Worm (Caenorhabditis elegans) whole organism, L3 larva: ENCODE data around the gene R07C12.1.

ENCODE experiments used
- R02D3.7 ChIP-seq: fragments of 150-350 bp; optimal IDR thresholded peaks from 2 replicates; lab custom pipeline; 2014; ENCODE audit warnings: missing biosample characterization, missing genetic modification characterization
- ZK546.5 ChIP-seq: sonication (generic microtip); optimal IDR thresholded peaks from 2 replicates; lab custom pipeline; 2017; ENCODE audit warnings: missing biosample characterization, missing genetic modification characterization
- aly-2 ChIP-seq: fragments of 150-350 bp; optimal IDR thresholded peaks from 2 replicates; lab custom pipeline; 2014; ENCODE audit warnings: missing biosample characterization, missing genetic modification characterization
- ama-1 ChIP-seq: fragments of 150-350 bp; optimal IDR thresholded peaks from 2 replicates; lab custom pipeline; 2018
- ceh-16 ChIP-seq: sonication (generic microtip); optimal IDR thresholded peaks from 2 replicates; lab custom pipeline; 2017; ENCODE audit warnings: missing biosample characterization, missing genetic modification characterization
- ceh-9 ChIP-seq: sonication (generic microtip); optimal IDR thresholded peaks from 2 replicates; lab custom pipeline; 2018; ENCODE audit warnings: missing biosample characterization, missing genetic modification characterization
- egl-27 ChIP-seq: sonication (generic microtip); optimal IDR thresholded peaks from 4 replicates; lab custom pipeline; 2017; ENCODE audit warnings: missing biosample characterization, missing genetic modification reagents, missing genetic modification characterization
- egl-5 ChIP-seq: fragments of 150-350 bp; optimal IDR thresholded peaks from 2 replicates; lab custom pipeline; 2017; ENCODE audit warnings: missing biosample characterization, missing genetic modification reagents, missing genetic modification characterization, inconsistent platforms
- elt-1 ChIP-seq: fragments of 150-350 bp; optimal IDR thresholded peaks from 2 replicates; lab custom pipeline; 2014; ENCODE audit warnings: missing biosample characterization, missing genetic modification characterization
- elt-2 ChIP-seq: sonication (generic microtip); optimal IDR thresholded peaks from 2 replicates; lab custom pipeline; 2016; ENCODE audit warnings: missing genetic modification reagents, mild to moderate bottlenecking, missing genetic modification characterization, missing compliant biosample characterization
- eor-1 ChIP-seq, 2 experiments: fragments of 150-350 bp; optimal IDR thresholded peaks; 2 replicates each; lab custom pipeline; 2014 to 2018; ENCODE audit warnings: missing biosample characterization in 2 of 2, missing genetic modification characterization in 2 of 2
- fkh-2 ChIP-seq: fragments of 150-350 bp; optimal IDR thresholded peaks from 2 replicates; lab custom pipeline; 2014; ENCODE audit warnings: missing biosample characterization, missing genetic modification reagents, missing genetic modification characterization
- fos-1 ChIP-seq: fragments of 150-350 bp; optimal IDR thresholded peaks from 2 replicates; lab custom pipeline; 2014; ENCODE audit warnings: missing biosample characterization, missing genetic modification characterization
- hmg-11 ChIP-seq: sonication (generic microtip); optimal IDR thresholded peaks from 2 replicates; lab custom pipeline; 2016; ENCODE audit warnings: missing genetic modification characterization, missing compliant biosample characterization
- jun-1 ChIP-seq: fragments of 150-350 bp; optimal IDR thresholded peaks from 2 replicates; lab custom pipeline; 2014; ENCODE audit warnings: missing biosample characterization, missing genetic modification reagents, missing genetic modification characterization
- lin-15B ChIP-seq: fragments of 150-350 bp; optimal IDR thresholded peaks from 2 replicates; lab custom pipeline; 2014; ENCODE audit warnings: missing biosample characterization, missing genetic modification characterization
- lin-39 ChIP-seq: fragments of 150-350 bp; optimal IDR thresholded peaks from 2 replicates; lab custom pipeline; 2018; ENCODE audit warnings: missing biosample characterization, missing genetic modification reagents, missing genetic modification characterization
- lsy-12 ChIP-seq: sonication (generic microtip); optimal IDR thresholded peaks from 2 replicates; lab custom pipeline; 2016; ENCODE audit warnings: mild to moderate bottlenecking, missing genetic modification characterization, missing compliant biosample characterization
- mdl-1 ChIP-seq: fragments of 150-350 bp; optimal IDR thresholded peaks from 2 replicates; lab custom pipeline; 2014; ENCODE audit warnings: missing biosample characterization, missing genetic modification characterization
- mml-1 ChIP-seq: fragments of 150-350 bp; sonication (generic microtip); optimal IDR thresholded peaks from 3 replicates; lab custom pipeline; 2014; ENCODE audit warnings: missing biosample characterization, missing genetic modification characterization
- nhr-25 ChIP-seq: sonication (generic microtip); optimal IDR thresholded peaks from 2 replicates; lab custom pipeline; 2017; ENCODE audit warnings: missing biosample characterization, missing genetic modification characterization
- nhr-28 ChIP-seq: fragments of 150-350 bp; optimal IDR thresholded peaks from 2 replicates; lab custom pipeline; 2014; ENCODE audit warnings: missing biosample characterization, missing genetic modification characterization
- nhr-43 ChIP-seq: sonication (generic microtip); optimal IDR thresholded peaks from 2 replicates; lab custom pipeline; 2016; ENCODE audit warnings: mild to moderate bottlenecking, missing genetic modification characterization, missing compliant biosample characterization; ENCODE audit not compliant: poor library complexity, severe bottlenecking
- nhr-67 ChIP-seq: fragments of 150-350 bp; optimal IDR thresholded peaks from 2 replicates; lab custom pipeline; 2014; ENCODE audit warnings: missing biosample characterization, missing genetic modification characterization
- pha-4 ChIP-seq: fragments of 150-350 bp; optimal IDR thresholded peaks from 2 replicates; lab custom pipeline; 2014; ENCODE audit warnings: missing biosample characterization, missing genetic modification reagents, missing genetic modification characterization
- pqm-1 ChIP-seq: fragments of 150-350 bp; optimal IDR thresholded peaks from 2 replicates; lab custom pipeline; 2017; ENCODE audit warnings: missing biosample characterization, missing genetic modification characterization, inconsistent platforms
- sea-2 ChIP-seq: fragments of 150-350 bp; sonication (generic microtip); optimal IDR thresholded peaks from 4 replicates; lab custom pipeline; 2014; ENCODE audit warnings: missing biosample characterization, missing genetic modification reagents, missing genetic modification characterization
- snpc-4 ChIP-seq: fragments of 150-350 bp; optimal IDR thresholded peaks from 2 replicates; lab custom pipeline; 2014; ENCODE audit warnings: missing biosample characterization, missing genetic modification characterization
- tbx-2 ChIP-seq: sonication (generic microtip); optimal IDR thresholded peaks from 2 replicates; lab custom pipeline; 2016; ENCODE audit warnings: mild to moderate bottlenecking, missing genetic modification characterization, missing compliant biosample characterization
- unc-62 ChIP-seq: fragments of 150-350 bp; sonication (generic microtip); optimal IDR thresholded peaks from 4 replicates; lab custom pipeline; 2014; ENCODE audit warnings: missing biosample characterization, missing genetic modification reagents, missing genetic modification characterization
- ztf-11 ChIP-seq: fragments of 150-350 bp; optimal IDR thresholded peaks from 2 replicates; lab custom pipeline; 2014; ENCODE audit warnings: missing biosample characterization, missing genetic modification characterization
- ztf-4 ChIP-seq: fragments of 150-350 bp; optimal IDR thresholded peaks from 2 replicates; lab custom pipeline; 2014; ENCODE audit warnings: missing biosample characterization, missing genetic modification characterization

R07C12.1 gene

DNA sequence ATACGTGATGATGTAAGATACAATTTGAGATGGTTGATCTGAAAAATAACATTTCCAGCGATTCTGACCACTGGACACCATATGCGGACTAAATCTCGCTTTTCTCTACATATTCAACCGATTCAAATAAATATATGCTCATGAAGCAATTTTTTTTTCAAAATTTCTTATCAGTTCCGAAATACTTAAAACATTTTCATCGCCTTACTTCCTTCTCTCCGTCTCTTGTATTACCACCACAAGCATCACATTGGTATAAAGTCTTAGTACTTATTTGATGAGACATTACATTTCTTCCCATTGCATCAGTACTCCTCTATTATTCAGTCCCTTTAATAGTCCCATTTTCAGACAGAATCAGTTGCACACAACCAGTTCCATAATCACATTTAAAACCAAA lies 2.4 kb downstream of the R07C12.1 start, which contains the start of gene K08D10.14:
Gene K08D10.14 (plus strand): TSS at position 301 of the 400 bp plus-strand sequence.
- TF ChIP-seq nhr-25 (tag; lab: Kevin White, UChicago) (no peak), egl-27 (tag; lab: Kevin White, UChicago) (no peak), elt-2 (peak; percentile 51)

DNA sequence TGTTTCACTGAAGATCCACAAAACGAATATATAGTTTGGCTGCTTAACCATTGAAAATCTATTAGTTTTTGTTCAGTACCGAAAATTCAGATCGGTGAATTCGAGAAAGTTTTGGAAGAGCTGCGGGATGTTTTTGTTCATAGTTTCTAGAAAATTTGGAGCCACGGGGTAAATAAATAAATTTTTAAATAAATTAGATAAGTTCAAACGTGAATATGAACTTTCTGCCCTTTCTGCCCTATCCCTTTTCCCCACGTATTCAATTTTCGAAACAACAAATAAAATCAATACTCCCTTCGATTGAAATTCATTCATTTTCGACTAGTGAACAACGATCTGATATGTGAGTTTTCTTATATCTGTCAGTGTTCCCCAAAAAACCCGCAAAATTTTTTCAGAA lies 9.9 kb downstream of the R07C12.1 start, which contains the start of gene scrm-5:
Gene scrm-5 (plus strand): TSS at position 301 of the 400 bp plus-strand sequence.
- no peak for TF ChIP-seq nhr-28 (tag; lab: Kevin White, UChicago)
- no peak for TF ChIP-seq snpc-4
- TF ChIP-seq lsy-12: no peak
- TF ChIP-seq fkh-2: no peak
- no peak for TF ChIP-seq ZK546.5
- no peak for TF ChIP-seq pqm-1
- TF ChIP-seq aly-2: no peak
- TF ChIP-seq R02D3.7 (tag; lab: Kevin White, UChicago): no peak
- no peak for TF ChIP-seq elt-1 (tag; lab: Kevin White, UChicago)
- no peak for TF ChIP-seq ceh-16
- TF ChIP-seq eor-1 (tag; optimal IDR thresholded peaks at IDR 0.05; lab: Kevin White, UChicago): no peak
- TF ChIP-seq ceh-9 (tag; lab: Kevin White, UChicago): no peak
- no peak for TF ChIP-seq unc-62 (GFP tag; lab: Kevin White, UChicago)
- TF ChIP-seq nhr-25 (tag; lab: Kevin White, UChicago): no peak
- no peak for TF ChIP-seq egl-5 (tag; lab: Kevin White, UChicago)
- no peak for TF ChIP-seq jun-1 (tag; lab: Kevin White, UChicago)
- TF ChIP-seq nhr-43 (tag; lab: Kevin White, UChicago): no peak

DNA sequence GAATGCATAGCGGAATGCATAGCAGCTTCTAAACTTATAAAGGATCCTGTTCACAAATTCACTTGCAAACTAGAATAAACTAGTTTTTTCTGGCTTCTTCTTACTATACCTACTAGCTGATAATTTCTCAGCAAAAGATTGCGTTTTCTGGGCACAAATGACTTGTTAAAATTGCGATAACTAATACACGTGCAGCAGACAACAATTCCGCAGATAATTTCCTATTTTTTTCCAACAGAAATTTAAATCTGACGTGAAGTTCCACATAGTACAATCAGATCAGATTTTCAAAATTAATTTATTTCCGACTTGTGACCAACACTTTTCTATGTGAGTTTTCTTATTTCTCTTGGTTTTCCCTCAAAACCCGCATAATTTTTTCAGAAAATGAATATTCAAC lies 12.1 kb downstream of the R07C12.1 start, which contains the start of gene scrm-8:
Gene scrm-8 (plus strand): TSS at position 301 of the 400 bp plus-strand sequence.
- TF ChIP-seq ceh-9 (tag; lab: Kevin White, UChicago): no peak

DNA sequence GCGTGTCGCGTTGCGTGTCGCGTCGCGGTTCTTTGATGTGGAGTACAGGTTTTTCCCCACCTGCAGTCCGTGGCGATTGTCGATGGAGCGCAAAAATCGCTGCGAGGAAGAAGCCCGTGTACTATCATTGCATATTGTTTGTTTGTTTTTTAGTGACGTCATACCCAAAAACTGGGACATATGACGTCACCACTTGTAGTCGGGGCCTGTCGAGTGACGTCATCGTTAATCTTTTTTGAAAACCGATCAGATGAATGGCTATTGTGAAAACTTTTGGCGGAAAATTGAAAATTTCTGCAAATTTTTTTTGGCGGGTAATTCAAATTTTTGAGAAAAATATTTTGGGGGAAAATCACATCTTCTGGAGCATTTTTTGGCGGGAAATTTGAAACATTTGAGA lies 15.0 kb downstream of the R07C12.1 start:
- TF ChIP-seq tbx-2 (no peak), ama-1 (lab: Kevin White, UChicago) (no peak)

DNA sequence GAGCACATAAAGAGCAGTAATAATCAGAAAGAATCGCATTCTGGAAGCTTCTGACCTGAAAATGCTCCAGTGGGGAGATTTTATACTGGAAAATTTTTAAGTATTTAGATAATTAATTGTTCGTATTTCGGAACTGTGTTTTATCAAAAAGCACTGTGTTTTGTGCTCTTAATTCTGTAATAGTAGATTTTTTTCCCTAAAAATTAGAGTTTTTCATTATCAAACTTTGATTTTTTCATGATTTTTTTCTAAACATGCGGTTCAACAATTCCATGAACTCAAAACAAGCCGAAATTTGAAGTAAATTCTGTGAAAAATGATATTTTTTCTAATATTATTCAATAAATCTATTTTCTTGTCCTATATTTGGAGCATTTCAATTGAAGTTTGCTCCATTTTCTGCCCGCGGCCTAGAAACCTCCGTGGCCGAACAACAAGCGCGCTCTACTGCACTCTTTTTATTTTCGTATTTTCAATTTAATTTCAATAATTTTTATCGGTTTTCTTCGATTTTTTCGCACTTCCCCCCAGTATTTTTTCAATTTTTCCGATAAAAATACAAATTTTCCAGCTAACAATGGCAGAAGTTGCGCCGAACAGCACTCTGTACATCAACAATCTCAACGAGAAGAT lies 19.4 kb downstream of the R07C12.1 start, which contains the start of the genes K08D10.13 and rnp-2:
Gene K08D10.13 (minus strand): TSS at position 51 of the 633 bp plus-strand sequence.
Gene rnp-2 (plus strand): TSS at position 546 of the 633 bp plus-strand sequence.
- no peak for TF ChIP-seq jun-1 (tag; lab: Kevin White, UChicago)
- no peak for TF ChIP-seq sea-2 (GFP tag; lab: Kevin White, UChicago)
- TF ChIP-seq elt-2: peak; percentile 3
- no peak for TF ChIP-seq nhr-67
- no peak for TF ChIP-seq ceh-16
- TF ChIP-seq pha-4 (tag; lab: Kevin White, UChicago): no peak
- TF ChIP-seq lin-39: no peak
- no peak for TF ChIP-seq ceh-9 (tag; lab: Kevin White, UChicago)
- TF ChIP-seq hmg-11: no peak
- TF ChIP-seq egl-27 (tag; lab: Kevin White, UChicago): no peak
- TF ChIP-seq fkh-2: no peak
- no peak for TF ChIP-seq ZK546.5
- peak; percentile 75 for TF ChIP-seq snpc-4
- no peak for TF ChIP-seq ztf-11
- peak; percentile 87 for TF ChIP-seq lin-15B
- no peak for TF ChIP-seq mml-1 (tag; lab: Kevin White, UChicago)

DNA sequence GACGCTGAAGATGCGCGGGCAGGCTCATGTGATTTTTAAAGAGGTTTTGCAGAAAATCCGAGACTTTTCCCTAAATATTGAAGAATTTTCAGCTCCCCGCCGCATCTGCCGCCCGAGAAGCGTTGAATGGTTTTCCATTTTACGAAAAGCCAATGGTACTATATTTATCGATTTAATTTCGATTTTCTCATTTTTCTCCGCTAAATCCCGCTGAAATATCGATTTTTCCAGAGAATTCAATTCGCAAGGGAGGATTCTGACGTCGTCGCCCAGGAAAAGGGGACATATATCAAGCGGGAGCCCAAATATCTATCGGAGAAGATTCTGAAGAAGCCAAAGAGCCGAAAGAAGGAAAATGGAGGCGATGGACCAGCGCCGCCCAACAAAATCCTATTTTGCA lies 20.0 kb downstream of the R07C12.1 start:
- TF ChIP-seq eor-1 (tag; optimal IDR thresholded peaks at IDR 0.05; lab: Kevin White, UChicago) (no peak), nhr-43 (tag; lab: Kevin White, UChicago) (no peak), ama-1 (lab: Kevin White, UChicago) (no peak), ZK546.5 (no peak), nhr-67 (no peak), mml-1 (tag; lab: Kevin White, UChicago) (no peak), ceh-9 (tag; lab: Kevin White, UChicago) (no peak), ztf-4 (tag; lab: Kevin White, UChicago) (no peak), fos-1 (tag; lab: Kevin White, UChicago) (no peak), lsy-12 (no peak), mdl-1 (tag; lab: Kevin White, UChicago) (no peak)
- TF ChIP-seq, all 47 proteins: peak for 0
